Worm (Caenorhabditis elegans): ENCODE measurements around the gene exos-2.

Gene exos-2

DNA sequence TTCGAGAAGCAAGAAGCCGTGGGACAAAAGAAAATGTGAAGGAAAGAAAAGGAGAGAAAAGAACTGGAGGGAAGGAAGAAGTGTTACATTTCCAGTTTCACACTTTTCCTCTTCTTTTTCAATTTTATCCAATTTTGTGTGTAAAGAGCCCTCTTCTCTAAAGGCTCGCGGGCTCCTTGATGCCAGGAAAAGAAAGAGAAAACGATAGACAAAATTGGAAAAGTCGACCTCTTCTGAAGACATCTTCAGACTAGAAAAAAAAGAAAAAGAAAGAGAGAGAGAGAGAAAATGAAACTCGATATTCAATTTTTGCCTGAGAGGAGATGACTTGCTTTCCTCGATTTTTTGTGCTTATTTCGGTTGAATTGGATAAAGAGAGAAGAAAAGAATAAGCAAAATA, 30.3 kb upstream of the exos-2 start:
- no peak for TF ChIP-seq cog-1 (tag; optimal IDR thresholded peaks at IDR 0.05)
- no peak for TF ChIP-seq ref-1 (GFP tag; conservative IDR thresholded peaks at IDR 0.05)
- TF ChIP-seq ztf-29 (GFP tag; IDR thresholded peaks at IDR 0.05) = no peak
- no peak for TF ChIP-seq med-1 (GFP tag; optimal IDR thresholded peaks at IDR 0.05; ENCODE audit: insufficient read depth)
- no peak for TF ChIP-seq tab-1 (GFP tag; IDR thresholded peaks at IDR 0.05)
- TF ChIP-seq klf-2 (GFP tag; conservative IDR thresholded peaks at IDR 0.05) = no peak
- TF ChIP-seq flt-1 (GFP tag; IDR thresholded peaks at IDR 0.05) = no peak
- no peak for TF ChIP-seq T22C8.4 (GFP tag; IDR thresholded peaks at IDR 0.05)
- no peak for TF ChIP-seq ztf-23 (GFP tag; IDR thresholded peaks at IDR 0.05)

DNA sequence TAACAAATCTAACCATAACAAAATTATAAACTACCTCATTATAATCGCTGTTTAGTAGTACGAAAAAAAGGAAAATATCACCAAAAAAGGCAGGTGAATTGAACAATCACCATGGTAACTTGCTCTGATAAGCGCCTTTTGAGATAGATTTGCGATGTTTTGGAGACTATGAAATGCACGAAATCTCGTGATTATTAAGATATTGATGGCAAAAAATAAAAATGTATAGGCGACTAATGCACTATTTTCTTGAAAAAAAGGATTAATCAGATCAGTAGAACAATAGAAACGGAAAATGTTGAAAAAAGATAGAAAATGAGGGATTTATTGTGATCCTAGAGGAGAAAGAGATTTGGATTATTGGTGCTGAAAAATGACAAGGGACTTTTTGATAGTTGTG, 26.7 kb upstream of the exos-2 start:
- TF ChIP-seq med-1 (GFP tag; optimal IDR thresholded peaks at IDR 0.05; ENCODE audit: insufficient read depth) (no peak), flt-1 (GFP tag; IDR thresholded peaks at IDR 0.05) (no peak), tab-1 (GFP tag; IDR thresholded peaks at IDR 0.05) (no peak), klf-2 (GFP tag; conservative IDR thresholded peaks at IDR 0.05) (no peak), T22C8.4 (GFP tag; IDR thresholded peaks at IDR 0.05) (no peak), ztf-29 (GFP tag; IDR thresholded peaks at IDR 0.05) (no peak), ztf-23 (GFP tag; IDR thresholded peaks at IDR 0.05) (no peak), cog-1 (tag; optimal IDR thresholded peaks at IDR 0.05) (no peak)

DNA sequence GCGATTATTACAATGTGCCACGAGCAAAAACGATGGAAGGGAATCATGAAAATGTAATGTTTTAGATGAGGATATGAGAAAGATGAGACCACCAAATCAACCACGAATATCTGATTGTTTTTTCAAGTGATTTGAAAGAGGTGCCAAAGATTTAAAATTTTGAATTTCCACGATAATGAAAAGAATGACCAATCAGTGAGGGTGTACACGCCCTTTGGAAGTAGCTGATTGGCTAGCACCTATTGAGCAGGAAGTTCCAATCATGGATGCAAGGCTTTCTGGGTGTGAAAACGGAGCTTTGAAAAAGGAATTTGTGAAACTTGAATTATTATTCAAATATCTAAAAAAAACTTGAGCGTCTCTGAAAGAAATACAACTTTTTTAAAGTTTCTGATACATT, 23.7 kb upstream of the exos-2 start:
- TF ChIP-seq med-1 (GFP tag; optimal IDR thresholded peaks at IDR 0.05; ENCODE audit: insufficient read depth) (no peak), T22C8.4 (GFP tag; IDR thresholded peaks at IDR 0.05) (no peak), tab-1 (GFP tag; IDR thresholded peaks at IDR 0.05) (no peak), cog-1 (tag; optimal IDR thresholded peaks at IDR 0.05) (no peak), klf-2 (GFP tag; conservative IDR thresholded peaks at IDR 0.05) (no peak), ztf-29 (GFP tag; IDR thresholded peaks at IDR 0.05) (no peak), ztf-23 (GFP tag; IDR thresholded peaks at IDR 0.05) (no peak), flt-1 (GFP tag; IDR thresholded peaks at IDR 0.05) (no peak), ref-1 (GFP tag; conservative IDR thresholded peaks at IDR 0.05) (no peak)

DNA sequence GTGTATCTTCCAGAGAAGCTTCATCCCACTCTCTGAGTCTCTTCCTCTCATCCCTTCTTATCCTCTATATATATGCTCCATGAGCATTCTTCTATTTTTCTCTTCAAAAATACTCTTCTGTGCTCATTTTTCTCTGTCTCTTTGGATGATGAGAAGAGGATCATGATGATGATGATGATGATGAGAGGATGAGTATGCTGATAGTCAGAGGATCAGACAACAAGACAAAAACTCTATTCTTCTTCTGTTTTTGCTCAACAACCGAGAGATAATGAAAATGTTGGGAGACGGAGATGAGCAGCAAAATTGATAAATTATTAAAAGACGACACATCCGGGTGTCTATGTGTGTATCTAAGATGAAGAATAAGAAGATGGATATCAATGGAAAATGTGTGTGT, 21.9 kb upstream of the exos-2 start:
- TF ChIP-seq flt-1 (GFP tag; IDR thresholded peaks at IDR 0.05) = no peak
- no peak for TF ChIP-seq ztf-23 (GFP tag; IDR thresholded peaks at IDR 0.05)
- no peak for TF ChIP-seq T22C8.4 (GFP tag; IDR thresholded peaks at IDR 0.05)
- no peak for TF ChIP-seq ztf-29 (GFP tag; IDR thresholded peaks at IDR 0.05)
- TF ChIP-seq med-1 (GFP tag; optimal IDR thresholded peaks at IDR 0.05; ENCODE audit: insufficient read depth) = no peak
- TF ChIP-seq klf-2 (GFP tag; conservative IDR thresholded peaks at IDR 0.05) = no peak
- TF ChIP-seq ref-1 (GFP tag; conservative IDR thresholded peaks at IDR 0.05) = no peak
- no peak for TF ChIP-seq tab-1 (GFP tag; IDR thresholded peaks at IDR 0.05)
- no peak for TF ChIP-seq cog-1 (tag; optimal IDR thresholded peaks at IDR 0.05)

DNA sequence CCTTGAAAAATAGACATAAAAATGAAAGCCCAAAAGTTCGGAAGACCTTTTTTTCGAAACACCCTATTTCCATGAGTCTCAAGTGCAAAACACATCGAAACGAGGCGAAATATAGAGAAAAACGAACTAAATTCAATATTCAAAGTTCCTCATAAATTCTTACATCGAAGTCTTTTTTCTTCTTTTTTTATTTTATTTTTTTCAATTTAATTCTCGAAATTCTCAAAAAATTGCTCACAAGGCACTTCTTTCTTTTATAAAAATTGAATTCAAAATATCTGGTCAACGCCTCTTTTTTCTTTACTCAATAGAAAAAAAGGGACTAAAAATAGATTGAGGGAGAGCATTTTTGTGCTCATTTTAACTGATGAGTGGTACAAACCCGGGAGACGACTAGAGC, 20.1 kb upstream of the exos-2 start:
- TF ChIP-seq T22C8.4 (GFP tag; IDR thresholded peaks at IDR 0.05) = no peak
- no peak for TF ChIP-seq cog-1 (tag; optimal IDR thresholded peaks at IDR 0.05)
- no peak for TF ChIP-seq tab-1 (GFP tag; IDR thresholded peaks at IDR 0.05)
- TF ChIP-seq flt-1 (GFP tag; IDR thresholded peaks at IDR 0.05) = no peak
- TF ChIP-seq ztf-29 (GFP tag; IDR thresholded peaks at IDR 0.05) = no peak
- TF ChIP-seq ref-1 (GFP tag; conservative IDR thresholded peaks at IDR 0.05) = no peak
- no peak for TF ChIP-seq klf-2 (GFP tag; conservative IDR thresholded peaks at IDR 0.05)
- no peak for TF ChIP-seq med-1 (GFP tag; optimal IDR thresholded peaks at IDR 0.05; ENCODE audit: insufficient read depth)

DNA sequence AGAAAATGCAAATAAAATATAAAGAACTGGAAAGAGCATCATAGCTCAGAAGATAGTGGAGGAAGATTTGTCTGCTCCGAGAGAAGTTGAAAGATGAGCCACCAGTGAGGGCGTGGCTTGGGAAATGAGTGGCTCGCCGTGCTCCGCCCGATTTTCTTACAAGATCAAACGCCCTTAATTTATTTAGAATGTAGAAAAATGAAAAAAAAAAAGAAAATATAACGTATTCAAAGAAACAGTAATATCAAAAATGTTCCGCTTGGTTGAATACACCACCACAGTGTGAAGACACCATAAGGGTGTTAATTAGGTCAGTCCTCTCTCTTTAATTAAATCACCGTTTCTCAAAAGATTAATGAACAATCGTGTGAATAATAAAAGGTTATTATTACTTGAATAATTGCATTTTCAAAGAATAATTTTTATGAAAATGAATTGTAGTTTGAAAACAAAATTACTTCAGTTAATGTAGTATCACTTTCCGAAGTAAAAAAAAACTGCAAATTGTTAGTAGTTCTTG, 12.8 kb upstream of the exos-2 start, which contains the start of gene sfrp-1:
Gene sfrp-1 (minus strand): TSS at position 51 of the 520 bp plus-strand sequence.
- TF ChIP-seq ztf-23 (GFP tag; IDR thresholded peaks at IDR 0.05) (no peak), cog-1 (tag; optimal IDR thresholded peaks at IDR 0.05) (no peak), flt-1 (GFP tag; IDR thresholded peaks at IDR 0.05) (no peak), med-1 (GFP tag; optimal IDR thresholded peaks at IDR 0.05; ENCODE audit: insufficient read depth) (no peak), T22C8.4 (GFP tag; IDR thresholded peaks at IDR 0.05) (no peak)

DNA sequence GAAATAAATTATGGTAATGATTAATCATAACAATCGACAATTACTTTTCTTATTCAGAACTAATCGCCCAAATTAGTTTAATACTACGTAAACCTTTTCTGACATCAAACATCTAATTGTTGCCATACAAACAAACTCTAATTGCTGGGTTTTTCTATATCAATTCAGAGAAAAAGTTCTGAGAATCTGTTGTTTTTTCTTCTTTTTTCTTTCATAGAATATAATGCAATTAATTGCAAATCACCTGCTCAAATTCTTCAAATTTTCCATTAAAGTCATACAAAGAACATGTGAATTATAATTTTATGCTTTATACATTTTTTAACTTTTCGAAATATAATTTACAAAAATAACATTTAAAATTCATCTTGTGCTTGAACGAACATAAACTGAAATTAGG, 11.9 kb upstream of the exos-2 start:
- TF ChIP-seq ref-1 (GFP tag; conservative IDR thresholded peaks at IDR 0.05) (no peak), flt-1 (GFP tag; IDR thresholded peaks at IDR 0.05) (no peak), ztf-29 (GFP tag; IDR thresholded peaks at IDR 0.05) (no peak), klf-2 (GFP tag; conservative IDR thresholded peaks at IDR 0.05) (no peak), tab-1 (GFP tag; IDR thresholded peaks at IDR 0.05) (no peak), T22C8.4 (GFP tag; IDR thresholded peaks at IDR 0.05) (no peak), med-1 (GFP tag; optimal IDR thresholded peaks at IDR 0.05; ENCODE audit: insufficient read depth) (no peak), ztf-23 (GFP tag; IDR thresholded peaks at IDR 0.05) (no peak), cog-1 (tag; optimal IDR thresholded peaks at IDR 0.05) (no peak)

DNA sequence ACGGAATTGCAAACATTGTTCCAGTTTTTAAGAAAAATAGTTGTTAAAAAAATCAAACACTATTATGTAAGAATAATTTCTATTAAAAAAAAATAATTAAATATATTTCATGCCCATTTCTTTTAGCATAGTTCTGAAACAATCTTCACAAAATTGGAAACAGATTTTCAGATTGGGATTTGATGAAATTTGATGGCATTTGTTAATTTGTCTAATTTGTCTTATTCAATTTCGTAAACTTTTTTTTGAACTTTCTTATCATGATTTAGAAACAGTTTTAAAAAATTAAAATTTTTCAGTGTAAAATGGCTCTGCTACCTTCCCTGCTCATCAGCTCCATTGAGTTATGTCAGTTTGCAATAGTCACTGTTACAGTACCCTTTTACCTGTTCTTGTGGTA, 10.4 kb upstream of the exos-2 start, which contains the start of gene srv-13:
Gene srv-13 (plus strand): TSS at position 301 of the 400 bp plus-strand sequence.
- no peak for TF ChIP-seq ztf-29 (GFP tag; IDR thresholded peaks at IDR 0.05)
- TF ChIP-seq ztf-23 (GFP tag; IDR thresholded peaks at IDR 0.05) = no peak
- no peak for TF ChIP-seq tab-1 (GFP tag; IDR thresholded peaks at IDR 0.05)
- no peak for TF ChIP-seq med-1 (GFP tag; optimal IDR thresholded peaks at IDR 0.05; ENCODE audit: insufficient read depth)
- TF ChIP-seq ref-1 (GFP tag; conservative IDR thresholded peaks at IDR 0.05) = no peak
- no peak for TF ChIP-seq flt-1 (GFP tag; IDR thresholded peaks at IDR 0.05)
- no peak for TF ChIP-seq T22C8.4 (GFP tag; IDR thresholded peaks at IDR 0.05)
- no peak for TF ChIP-seq klf-2 (GFP tag; conservative IDR thresholded peaks at IDR 0.05)
- no peak for TF ChIP-seq cog-1 (tag; optimal IDR thresholded peaks at IDR 0.05)

DNA sequence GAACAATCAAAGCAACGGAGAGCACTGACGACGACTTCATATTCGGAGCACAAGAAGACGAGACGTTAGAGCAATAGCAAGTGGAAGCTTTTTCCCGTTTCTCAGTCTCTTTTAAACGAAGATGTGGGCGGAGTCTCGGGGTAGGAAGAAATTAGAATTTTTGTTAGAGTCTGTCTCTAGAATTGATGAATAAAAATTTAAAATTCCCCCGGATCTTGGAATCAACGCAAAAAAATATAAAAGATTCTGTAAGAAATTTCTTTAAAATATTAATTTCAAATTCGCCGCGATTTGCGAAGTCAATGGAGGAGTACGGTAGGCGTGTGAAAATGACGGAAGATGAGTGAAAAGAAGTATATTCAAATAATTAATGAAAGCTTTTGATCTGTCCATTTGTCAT, 1.8 kb upstream of the exos-2 start, which contains the start of gene nlp-71:
Gene nlp-71 (minus strand): TSS at position 101 of the 400 bp plus-strand sequence.
- TF ChIP-seq tab-1 (GFP tag; IDR thresholded peaks at IDR 0.05) = no peak
- TF ChIP-seq flt-1 (GFP tag; IDR thresholded peaks at IDR 0.05) = no peak
- no peak for TF ChIP-seq ztf-23 (GFP tag; IDR thresholded peaks at IDR 0.05)
- no peak for TF ChIP-seq ztf-29 (GFP tag; IDR thresholded peaks at IDR 0.05)
- no peak for TF ChIP-seq ref-1 (GFP tag; conservative IDR thresholded peaks at IDR 0.05)
- no peak for TF ChIP-seq klf-2 (GFP tag; conservative IDR thresholded peaks at IDR 0.05)
- no peak for TF ChIP-seq T22C8.4 (GFP tag; IDR thresholded peaks at IDR 0.05)
- TF ChIP-seq med-1 (GFP tag; optimal IDR thresholded peaks at IDR 0.05; ENCODE audit: insufficient read depth) = no peak
- TF ChIP-seq cog-1 (tag; optimal IDR thresholded peaks at IDR 0.05) = no peak

DNA sequence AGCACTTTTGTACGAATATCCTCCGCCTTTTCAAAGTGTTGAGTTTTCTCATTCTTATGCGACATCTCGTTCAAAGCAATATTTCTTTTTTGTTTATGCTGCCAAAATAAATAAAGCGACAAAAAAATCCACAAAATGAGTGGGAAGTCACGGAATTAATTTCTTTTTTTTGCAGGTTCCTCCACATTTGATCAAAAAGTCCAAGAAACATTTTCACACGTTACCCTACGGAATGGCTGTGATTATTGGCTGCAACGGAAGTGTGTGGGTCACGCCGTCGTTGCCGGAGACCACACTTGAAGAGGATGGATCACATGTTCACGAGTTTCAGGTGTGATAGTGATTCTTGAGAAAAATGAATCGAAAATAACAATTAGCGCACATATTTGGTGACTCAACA, 1.3 kb downstream of the exos-2 start, which contains the start of gene Y73B6BL.22:
Gene Y73B6BL.22 (minus strand): TSS at position 101 of the 400 bp plus-strand sequence.
- TF ChIP-seq ztf-23 (GFP tag; IDR thresholded peaks at IDR 0.05) = no peak
- no peak for TF ChIP-seq med-1 (GFP tag; optimal IDR thresholded peaks at IDR 0.05; ENCODE audit: insufficient read depth)
- no peak for TF ChIP-seq flt-1 (GFP tag; IDR thresholded peaks at IDR 0.05)
- no peak for TF ChIP-seq cog-1 (tag; optimal IDR thresholded peaks at IDR 0.05)
- no peak for TF ChIP-seq ztf-29 (GFP tag; IDR thresholded peaks at IDR 0.05)
- TF ChIP-seq tab-1 (GFP tag; IDR thresholded peaks at IDR 0.05) = no peak
- no peak for TF ChIP-seq klf-2 (GFP tag; conservative IDR thresholded peaks at IDR 0.05)
- TF ChIP-seq ref-1 (GFP tag; conservative IDR thresholded peaks at IDR 0.05) = no peak
- no peak for TF ChIP-seq T22C8.4 (GFP tag; IDR thresholded peaks at IDR 0.05)
